Worm (Caenorhabditis elegans) whole organism, midembryonic: ENCODE data around the gene txt-17.

ENCODE experiments used
- T22C8.4 ChIP-seq: fragments of 200-800 bp; sonication (Bioruptor generic); IDR thresholded peaks from 2 replicates; pipeline ENCODE4 v1.3.6; 2022; ENCODE audit warnings: missing genetic modification characterization, missing compliant biosample characterization
- klf-2 ChIP-seq: fragments of 200-800 bp; sonication (Bioruptor generic); conservative IDR thresholded peaks from 2 replicates; pipeline ENCODE4 v1.3.6; 2022; ENCODE audit warnings: missing genetic modification reagents, missing genetic modification characterization, missing compliant biosample characterization
- med-1 ChIP-seq: sonication (generic microtip); optimal IDR thresholded peaks from 2 replicates; lab custom pipeline; 2017; ENCODE audit warnings: missing genetic modification characterization, mild to moderate bottlenecking, missing compliant biosample characterization, antibody characterized with exemption, missing genetic modification reagents; ENCODE audit not compliant: insufficient read depth
- ztf-23 ChIP-seq: fragments of 200-800 bp; sonication (Bioruptor generic); IDR thresholded peaks from 2 replicates; pipeline ENCODE4 v1.3.6; 2022; ENCODE audit warnings: missing genetic modification reagents, missing genetic modification characterization, missing compliant biosample characterization

DNA sequence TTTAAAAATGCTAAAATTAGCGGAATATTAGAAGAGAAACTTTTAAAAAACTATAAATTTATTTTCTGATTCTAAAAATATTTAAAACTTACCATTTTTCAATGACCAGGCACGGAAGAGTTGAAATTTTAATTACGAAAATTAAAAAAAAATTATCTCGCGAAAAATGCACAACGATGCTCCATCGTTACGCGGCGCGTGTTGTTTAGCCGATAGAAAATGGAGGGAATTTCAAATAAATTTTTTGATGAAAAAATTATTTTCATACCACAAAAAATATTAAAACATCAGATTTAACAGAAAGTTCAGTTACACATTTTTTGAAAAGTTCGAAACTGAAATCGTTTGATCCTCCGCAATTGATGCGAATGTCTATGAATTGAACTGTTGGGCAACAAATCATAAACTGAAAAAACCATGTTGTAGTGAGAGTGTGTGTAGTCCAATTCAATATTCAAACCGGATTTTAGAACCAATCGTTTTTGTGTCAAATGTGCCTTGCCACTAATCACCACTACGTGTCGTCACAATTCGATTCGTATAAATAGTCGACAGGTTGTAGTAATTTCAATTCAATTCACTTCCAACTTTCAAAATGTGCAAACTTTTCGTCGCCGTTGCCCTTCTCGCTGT is 1.8 kb downstream of the txt-17 start, which contains the start of the genes tofu-2 and spig-1:
- TF ChIP-seq klf-2 (GFP tag; lab: Robert Waterston, UW) (no peak), med-1 (GFP tag; lab: Kevin White, UChicago) (no peak), ztf-23 (GFP tag; lab: Robert Waterston, UW) (no peak), T22C8.4 (GFP tag; lab: Robert Waterston, UW) (no peak)
